Worm (Caenorhabditis elegans) whole organism, young adult: ENCODE results near the gene Y57G11C.28.
"Not testable (repeated sequence)": the region's sequence is repeated elsewhere in the genome, so short reads cannot be mapped to it uniquely, and the experiment has no call there.

Source experiments
- D2030.7 ChIP-seq: fragments of 200-800 bp; sonication (Bioruptor generic); IDR thresholded peaks from 2 replicates; pipeline ENCODE4 v1.3.6; 2022; ENCODE audit warnings: missing genetic modification reagents, missing genetic modification characterization, missing compliant biosample characterization
- F49E8.2 ChIP-seq: sonication (generic microtip); optimal IDR thresholded peaks from 3 replicates; lab custom pipeline; 2017; ENCODE audit warnings: missing genetic modification characterization, mild to moderate bottlenecking, missing compliant biosample characterization, antibody characterized with exemption, moderate library complexity; ENCODE audit not compliant: insufficient read depth
- ama-1 ChIP-seq, 3 experiments: fragments of 150-350 bp in 1 of 3; sonication (generic microtip) in 2 of 3; optimal IDR thresholded peaks; 2 replicates each; lab custom pipeline; 2014 to 2018; ENCODE audit warnings: missing biosample characterization in 2 of 3, missing genetic modification characterization in 2 of 3, missing genetic modification reagents in 2 of 3
- hlh-12 ChIP-seq: sonication (generic microtip); optimal IDR thresholded peaks from 2 replicates; lab custom pipeline; 2016; ENCODE audit warnings: missing genetic modification characterization, missing compliant biosample characterization
- hmg-20 ChIP-seq: fragments of 200-800 bp; sonication (Bioruptor generic); IDR thresholded peaks from 2 replicates; pipeline ENCODE4 v1.3.6; 2022; ENCODE audit warnings: missing genetic modification reagents, missing genetic modification characterization, missing compliant biosample characterization
- madf-10 ChIP-seq: sonication (generic microtip); optimal IDR thresholded peaks from 2 replicates; lab custom pipeline; 2016; ENCODE audit warnings: mild to moderate bottlenecking, missing genetic modification characterization, missing compliant biosample characterization
- xnd-1 ChIP-seq: sonication (generic microtip); optimal IDR thresholded peaks from 2 replicates; lab custom pipeline; 2016; ENCODE audit warnings: missing genotype, missing genetic modification reagents, missing genetic modification characterization, missing compliant biosample characterization

- TF ChIP-seq hmg-20; xnd-1 (tag; lab: Kevin White, UChicago); hlh-12 (tag; lab: Kevin White, UChicago); D2030.7 (GFP tag; lab: Robert Waterston, UW); madf-10 (tag; lab: Kevin White, UChicago); F49E8.2 (tag; lab: Kevin White, UChicago); ama-1 (optimal IDR thresholded peaks at IDR 0.05; lab: Kevin White, UChicago); ama-1 (GFP tag; optimal IDR thresholded peaks at IDR 0.05; lab: Kevin White, UChicago): not testable (repeated sequence)
Observed at ce11 chrIV:14938596-14938995, 9.1 kb downstream of the Y57G11C.28 start, which contains the start of gene Y57G11C.30.
